Worm (Caenorhabditis elegans): Measurements from ENCODE around the gene mtl-2.
"Not testable (repeated sequence)": the region's sequence is repeated elsewhere in the genome, so short reads cannot be mapped to it uniquely, and the experiment has no call there.

mtl-2 gene

ce11 chrV:14055097-14055496 is 36.6 kb upstream of the mtl-2 start (continued):
- TF ChIP-seq madf-5 (GFP tag; IDR thresholded peaks at IDR 0.05) (peak; percentile 55 to 97; a peak in 3 of 4 replicates), dpl-1 (GFP tag; optimal IDR thresholded peaks at IDR 0.05) (peak; percentile 90), hmg-1.1 (GFP tag; IDR thresholded peaks at IDR 0.05) (peak; percentile 92), nhr-42 (GFP tag; IDR thresholded peaks at IDR 0.05) (peak; percentile 97), ceh-44 (GFP tag; IDR thresholded peaks at IDR 0.05) (peak; percentile 96), dmd-9 (GFP tag; IDR thresholded peaks at IDR 0.05) (peak; percentile 99), pha-4 (GFP tag; IDR thresholded peaks at IDR 0.05) (peak; percentile 96), unc-130 (GFP tag; optimal IDR thresholded peaks at IDR 0.05) (peak; percentile 81)
- TF ChIP-seq pha-4 (tag; optimal IDR thresholded peaks at IDR 0.05): not testable (repeated sequence)

- not testable (repeated sequence) for TF ChIP-seq vab-7 (GFP tag; IDR thresholded peaks at IDR 0.05); ces-1 (GFP tag; optimal IDR thresholded peaks at IDR 0.05); dmd-6 (GFP tag; IDR thresholded peaks at IDR 0.05)
Measured at ce11 chrV:14049274-14049673, 30.8 kb upstream of the mtl-2 start, which contains the start of gene F58D12.1. Gene F58D12.1 (plus strand): TSS chrV:14049574.

ce11 chrV:14038328-14039084 is 20.0 kb upstream of the mtl-2 start, which contains the start of gene vps-39:
Gene vps-39 (minus strand): TSS chrV:14038378.
- TF ChIP-seq mes-2 (tag; optimal IDR thresholded peaks at IDR 0.05; ENCODE audit: poor library complexity, severe bottlenecking) (peak; percentile 57), Y105C5A.15 (GFP tag; IDR thresholded peaks at IDR 0.05) (peak; percentile 67; the same call in 1 of the 2 replicates), saeg-2 (GFP tag; IDR thresholded peaks at IDR 0.05) (peak; percentile 92), rbr-2 (tag; optimal IDR thresholded peaks at IDR 0.05) (peak; percentile 56), ceh-20 (GFP tag; IDR thresholded peaks at IDR 0.05) (peak; percentile 96), unc-130 (GFP tag; optimal IDR thresholded peaks at IDR 0.05) (peak; percentile 43), D1046.2 (GFP tag; IDR thresholded peaks at IDR 0.05) (peak; percentile 94), nhr-41 (GFP tag; IDR thresholded peaks at IDR 0.05) (peak; percentile 72; the same call in 1 of the 2 replicates), nhr-102 (tag; optimal IDR thresholded peaks at IDR 0.05) (peak; percentile 45), Y48G9A.11 (GFP tag; IDR thresholded peaks at IDR 0.05) (peak; percentile 86), lin-15B (tag; optimal IDR thresholded peaks at IDR 0.05) (peak; percentile 17), lin-38 (GFP tag; IDR thresholded peaks at IDR 0.05) (peak; percentile 99), snpc-1.2 (GFP tag; IDR thresholded peaks at IDR 0.05) (peak; percentile 90), set-16 (GFP tag; IDR thresholded peaks at IDR 0.05) (peak; percentile 87), dve-1 (tag; optimal IDR thresholded peaks at IDR 0.05; ENCODE audit: insufficient read depth) (peak; percentile 3), dmd-9 (GFP tag; IDR thresholded peaks at IDR 0.05) (peak; percentile 93), madf-9 (GFP tag; conservative IDR thresholded peaks at IDR 0.05) (peak; percentile 87), egl-43 (GFP tag; IDR thresholded peaks at IDR 0.05) (peak; percentile 92), vab-7 (GFP tag; IDR thresholded peaks at IDR 0.05) (peak; percentile 95), mep-1 (tag; optimal IDR thresholded peaks at IDR 0.05) (peak; percentile 51), hlh-11 (tag; optimal IDR thresholded peaks at IDR 0.05) (peak; percentile 54), nhr-42 (GFP tag; IDR thresholded peaks at IDR 0.05) (peak; percentile 95), duxl-1 (tag; optimal IDR thresholded peaks at IDR 0.05; ENCODE audit: poor library complexity) (peak; percentile 47), F44E2.7 (GFP tag; IDR thresholded peaks at IDR 0.05) (peak; percentile 66; the same call in 1 of the 2 replicates), zfp-3 (GFP tag; conservative IDR thresholded peaks at IDR 0.05) (peak; percentile 90), lin-29 (GFP tag; IDR thresholded peaks at IDR 0.05) (peak; percentile 86), tag-97 (GFP tag; IDR thresholded peaks at IDR 0.05) (0 out of 2 replicates have a peak, but pooled peaks have one; percentile 42), mdt-29 (GFP tag; IDR thresholded peaks at IDR 0.05) (peak; percentile 83), tra-1 (GFP tag; IDR thresholded peaks at IDR 0.05) (peak; percentile 76; the same call in 1 of the 2 replicates), lin-1 (GFP tag; IDR thresholded peaks at IDR 0.05) (peak; percentile 68), ZK337.2 (GFP tag; IDR thresholded peaks at IDR 0.05) (0 out of 2 replicates have a peak, but pooled peaks have one; percentile 67), T26A8.4 (GFP tag; IDR thresholded peaks at IDR 0.05) (peak; percentile 96), Y75B8A.6 (GFP tag; IDR thresholded peaks at IDR 0.05) (0 out of 2 replicates have a peak, but pooled peaks have one; percentile 54), madf-5 (GFP tag; IDR thresholded peaks at IDR 0.05) (0 out of 4 replicates have a peak, but pooled peaks of 1 of the 2 experiments have one; percentile 32), daf-8 (GFP tag; IDR thresholded peaks at IDR 0.05) (peak; percentile 71; the same call in 1 of the 2 replicates), F37D6.2 (tag; optimal IDR thresholded peaks at IDR 0.05) (peak; percentile 32)
